Worm (Caenorhabditis elegans) whole organism, L4 larva: ENCODE data around the gene R10F2.4.

Source experiments
- T26A8.4 ChIP-seq: fragments of 200-800 bp; sonication (Bioruptor generic); IDR thresholded peaks from 2 replicates; pipeline ENCODE4 v1.3.6; 2022; ENCODE audit warnings: missing genetic modification characterization, missing compliant biosample characterization
- ZK337.2 ChIP-seq: fragments of 200-800 bp; sonication (Bioruptor generic); IDR thresholded peaks from 2 replicates; pipeline ENCODE4 v1.3.6; 2022; ENCODE audit warnings: missing genetic modification reagents, missing genetic modification characterization, missing compliant biosample characterization
- aly-2 ChIP-seq: sonication (generic microtip); optimal IDR thresholded peaks from 2 replicates; lab custom pipeline; 2018; ENCODE audit warnings: missing biosample characterization, missing genetic modification characterization
- ceh-82 ChIP-seq: sonication (generic microtip); optimal IDR thresholded peaks from 2 replicates; lab custom pipeline; 2017; ENCODE audit warnings: missing biosample characterization, missing genetic modification characterization
- fkh-10 ChIP-seq: fragments of 150-350 bp; optimal IDR thresholded peaks from 2 replicates; lab custom pipeline; 2014; ENCODE audit warnings: missing biosample characterization, missing genetic modification reagents, missing genetic modification characterization
- lin-15B ChIP-seq: fragments of 150-350 bp; sonication (generic microtip); optimal IDR thresholded peaks from 3 replicates; lab custom pipeline; 2014; ENCODE audit warnings: missing biosample characterization, missing genetic modification characterization
- skn-1 ChIP-seq: fragments of 150-350 bp; optimal IDR thresholded peaks from 2 replicates; lab custom pipeline; 2014; ENCODE audit warnings: missing biosample characterization, missing genetic modification characterization
- tag-97 ChIP-seq: fragments of 200-800 bp; sonication (Bioruptor generic); IDR thresholded peaks from 2 replicates; pipeline ENCODE4 v1.3.6; 2022; ENCODE audit warnings: missing genetic modification characterization, missing compliant biosample characterization

- no peak for TF ChIP-seq ZK337.2 (GFP tag; lab: Robert Waterston, UW)
- TF ChIP-seq T26A8.4 (GFP tag; lab: Robert Waterston, UW) = no peak
- no peak for TF ChIP-seq tag-97 (GFP tag; lab: Robert Waterston, UW)
- TF ChIP-seq ceh-82 (tag; lab: Kevin White, UChicago) = no peak
- no peak for TF ChIP-seq aly-2 (tag; lab: Kevin White, UChicago)
- no peak for TF ChIP-seq fkh-10 (GFP tag; lab: Kevin White, UChicago)
- TF ChIP-seq skn-1 (tag; lab: Kevin White, UChicago) = no peak
- no peak for TF ChIP-seq lin-15B (tag; lab: Kevin White, UChicago)
Measured at ce11 chrIII:2948310-2948961, 25.5 kb upstream of the R10F2.4 start.
